Fruit fly (Drosophila melanogaster) whole organism, embryonic: Measurements from ENCODE around the gene Rrp46.

Experiments
- Antp ChIP-seq: fragments of 200-800 bp; sonication (Bioruptor generic); optimal IDR thresholded peaks from 3 replicates; lab custom pipeline; 2016; ENCODE audit warnings: missing biosample characterization, missing genetic modification characterization
- CG10147 ChIP-seq: fragments of 200-800 bp; sonication (Bioruptor generic); optimal IDR thresholded peaks from 2 replicates; lab custom pipeline; 2019; ENCODE audit warnings: missing biosample characterization, mild to moderate bottlenecking, missing genetic modification characterization, moderate library complexity
- CG1024 ChIP-seq: fragments of 200-800 bp; sonication (Bioruptor generic); IDR thresholded peaks from 2 replicates; pipeline ENCODE4 v1.3.6; 2022; ENCODE audit warnings: missing biosample characterization, missing genetic modification characterization
- CG10366 ChIP-seq: fragments of 200-800 bp; sonication (Bioruptor generic); IDR thresholded peaks from 2 replicates; pipeline ENCODE4 v1.3.6; 2022; ENCODE audit warnings: missing biosample characterization, missing genetic modification characterization
- CG10431 ChIP-seq: fragments of 200-800 bp; sonication (Bioruptor generic); optimal IDR thresholded peaks from 3 replicates; lab custom pipeline; 2018; ENCODE audit warnings: missing biosample characterization, mild to moderate bottlenecking, missing genetic modification characterization
- CG10959 ChIP-seq: fragments of 200-800 bp; sonication (Bioruptor generic); IDR thresholded peaks from 2 replicates; pipeline ENCODE4 v1.3.6; 2022; ENCODE audit warnings: missing biosample characterization, missing genetic modification characterization
- CG11456 ChIP-seq: fragments of 200-800 bp; sonication (Bioruptor generic); IDR thresholded peaks from 3 replicates; pipeline ENCODE4 v1.3.6; 2022; ENCODE audit warnings: missing biosample characterization, missing genetic modification characterization
- CG11560 ChIP-seq: fragments of 200-800 bp; sonication (Bioruptor generic); IDR thresholded peaks from 3 replicates; pipeline ENCODE4 v1.3.6; 2022; ENCODE audit warnings: missing biosample characterization, missing genetic modification characterization
- CG12219 ChIP-seq: fragments of 200-800 bp; sonication (Bioruptor generic); optimal IDR thresholded peaks from 3 replicates; lab custom pipeline; 2018; ENCODE audit warnings: missing biosample characterization, mild to moderate bottlenecking, missing genetic modification characterization
- CG14014 ChIP-seq: fragments of 200-800 bp; sonication (Bioruptor generic); IDR thresholded peaks from 2 replicates; pipeline ENCODE4 v1.3.6; 2022; ENCODE audit warnings: missing biosample characterization, missing genetic modification characterization
- CG14710 ChIP-seq: fragments of 200-800 bp; sonication (Bioruptor generic); optimal IDR thresholded peaks from 3 replicates; lab custom pipeline; 2019; ENCODE audit warnings: missing biosample characterization, mild to moderate bottlenecking, missing genetic modification characterization, moderate library complexity
- CG14965 ChIP-seq: fragments of 200-800 bp; sonication (Bioruptor generic); optimal IDR thresholded peaks from 2 replicates; lab custom pipeline; 2016; ENCODE audit warnings: missing biosample characterization, missing genetic modification characterization, borderline replicate concordance
- CG15269 ChIP-seq: fragments of 200-800 bp; sonication (Bioruptor generic); optimal IDR thresholded peaks from 2 replicates; lab custom pipeline; 2018; ENCODE audit warnings: missing biosample characterization, mild to moderate bottlenecking, missing genetic modification characterization, moderate library complexity
- CG1603 ChIP-seq: fragments of 200-800 bp; sonication (Bioruptor generic); optimal IDR thresholded peaks from 2 replicates; lab custom pipeline; 2019; ENCODE audit warnings: missing biosample characterization, mild to moderate bottlenecking, missing genetic modification characterization, moderate library complexity
- CG16815 ChIP-seq: fragments of 200-800 bp; sonication (Bioruptor generic); optimal IDR thresholded peaks from 3 replicates; lab custom pipeline; 2017; ENCODE audit warnings: missing biosample characterization, mild to moderate bottlenecking, missing genetic modification characterization
- CG17802 ChIP-seq: fragments of 200-800 bp; sonication (Bioruptor generic); optimal IDR thresholded peaks from 2 replicates; lab custom pipeline; 2018; ENCODE audit warnings: missing biosample characterization, mild to moderate bottlenecking, missing genetic modification characterization, moderate library complexity
- CG2129 ChIP-seq: fragments of 200-800 bp; sonication (Bioruptor generic); IDR thresholded peaks from 2 replicates; pipeline ENCODE4 v1.3.6; 2022; ENCODE audit warnings: missing biosample characterization, missing genetic modification characterization; ENCODE audit not compliant: partially characterized antibody
- CG30020 ChIP-seq: fragments of 200-800 bp; optimal IDR thresholded peaks from 2 replicates; lab custom pipeline; 2019; ENCODE audit warnings: missing biosample characterization, mild to moderate bottlenecking, missing genetic modification characterization, moderate library complexity
- CG3995 ChIP-seq: fragments of 200-800 bp; sonication (Bioruptor generic); optimal IDR thresholded peaks from 3 replicates; lab custom pipeline; 2016; ENCODE audit warnings: missing biosample characterization, missing genetic modification characterization
- CG4617 ChIP-seq: fragments of 200-800 bp; sonication (Bioruptor generic); optimal IDR thresholded peaks from 3 replicates; lab custom pipeline; 2016; ENCODE audit warnings: missing biosample characterization, missing genetic modification characterization, borderline replicate concordance
- CG4707 ChIP-seq: fragments of 200-800 bp; sonication (Bioruptor generic); optimal IDR thresholded peaks from 2 replicates; lab custom pipeline; 2018; ENCODE audit warnings: missing biosample characterization, mild to moderate bottlenecking, missing genetic modification characterization, moderate library complexity
- CG6254 ChIP-seq: fragments of 200-800 bp; sonication (Bioruptor generic); optimal IDR thresholded peaks from 3 replicates; lab custom pipeline; 2017; ENCODE audit warnings: mild to moderate bottlenecking, missing biosample characterization, missing genetic modification reagents, missing genetic modification characterization
- CG6272 ChIP-seq: fragments of 200-800 bp; sonication (Bioruptor generic); IDR thresholded peaks from 2 replicates; pipeline ENCODE4 v1.3.6; 2022; ENCODE audit warnings: missing biosample characterization, missing genetic modification characterization
- CG7556 ChIP-seq: fragments of 200-800 bp; sonication (Bioruptor generic); optimal IDR thresholded peaks from 2 replicates; lab custom pipeline; 2017; ENCODE audit warnings: missing biosample characterization, mild to moderate bottlenecking, missing genetic modification characterization
- CG8359 ChIP-seq: fragments of 200-800 bp; sonication (Bioruptor generic); optimal IDR thresholded peaks from 2 replicates; lab custom pipeline; 2017; ENCODE audit warnings: missing biosample characterization, mild to moderate bottlenecking, missing genetic modification characterization, borderline replicate concordance
- CG8478 ChIP-seq: fragments of >200 bp; optimal IDR thresholded peaks from 2 replicates; lab custom pipeline; 2018
- CG8765 ChIP-seq: fragments of 200-800 bp; sonication (Bioruptor generic); IDR thresholded peaks from 2 replicates; pipeline ENCODE4 v1.3.6; 2022; ENCODE audit warnings: missing biosample characterization, missing genetic modification characterization
- CG8924 ChIP-seq: fragments of 200-800 bp; optimal IDR thresholded peaks from 3 replicates; lab custom pipeline; 2019; ENCODE audit warnings: missing biosample characterization, mild to moderate bottlenecking, missing genetic modification characterization, moderate library complexity
- CG9437 ChIP-seq: fragments of 200-800 bp; sonication (Bioruptor generic); optimal IDR thresholded peaks from 2 replicates; lab custom pipeline; 2018; ENCODE audit warnings: missing biosample characterization, mild to moderate bottlenecking, missing genetic modification characterization
- Dad ChIP-seq: fragments of 200-800 bp; sonication (Bioruptor generic); optimal IDR thresholded peaks from 3 replicates; lab custom pipeline; 2016; ENCODE audit warnings: missing biosample characterization, missing genetic modification characterization
- Dfd ChIP-seq, 2 experiments: fragments of >200 bp; optimal IDR thresholded peaks; 2 replicates each; lab custom pipeline; 2017; ENCODE audit warnings: missing biosample characterization in 2 of 2, missing genetic modification characterization in 2 of 2
- HmgD ChIP-seq: fragments of 200-800 bp; sonication (Bioruptor generic); optimal IDR thresholded peaks from 3 replicates; lab custom pipeline; 2016; ENCODE audit warnings: missing biosample characterization, missing genetic modification characterization
- HmgZ ChIP-seq: fragments of 200-800 bp; sonication (Bioruptor generic); optimal IDR thresholded peaks from 2 replicates; lab custom pipeline; 2018; ENCODE audit warnings: missing biosample characterization, mild to moderate bottlenecking, missing genetic modification characterization
- Hr3 ChIP-seq: fragments of 200-800 bp; sonication (Bioruptor generic); optimal IDR thresholded peaks from 3 replicates; lab custom pipeline; 2016; ENCODE audit warnings: missing biosample characterization, missing genetic modification characterization
- Kr ChIP-seq: fragments of 200-800 bp; sonication (Bioruptor generic); optimal IDR thresholded peaks from 2 replicates; lab custom pipeline; 2017; ENCODE audit warnings: missing biosample characterization, mild to moderate bottlenecking, missing genetic modification characterization
- Oaz ChIP-seq: fragments of 200-800 bp; sonication (Bioruptor generic); IDR thresholded peaks from 2 replicates; pipeline ENCODE4 v1.3.6; 2022; ENCODE audit warnings: missing biosample characterization, missing genetic modification characterization
- Optix ChIP-seq: fragments of 200-800 bp; sonication (Bioruptor generic); IDR thresholded peaks from 3 replicates; pipeline ENCODE4 v1.3.6; 2022; ENCODE audit warnings: missing biosample characterization, missing genetic modification characterization
- Sin3A ChIP-seq: fragments of >200 bp; optimal IDR thresholded peaks from 2 replicates; lab custom pipeline; 2018
- Trl ChIP-seq, 3 experiments: fragments of >200 bp in 2 of 3; fragments of 200-800 bp in 1 of 3; sonication (Bioruptor generic) in 1 of 3; optimal IDR thresholded peaks; 2 replicates in 1 of 3; 3 replicates in 2 of 3; lab custom pipeline; 2016 to 2017; ENCODE audit warnings: missing biosample characterization in 1 of 3, missing genetic modification characterization in 1 of 3
- YL-1 ChIP-seq: fragments of 200-800 bp; sonication (Bioruptor generic); optimal IDR thresholded peaks from 3 replicates; lab custom pipeline; 2017; ENCODE audit warnings: missing biosample characterization, mild to moderate bottlenecking, missing genetic modification characterization
- az2 ChIP-seq: fragments of 200-800 bp; sonication (Bioruptor generic); optimal IDR thresholded peaks from 3 replicates; lab custom pipeline; 2016; ENCODE audit warnings: missing biosample characterization, missing genetic modification characterization
- bowl ChIP-seq: fragments of 200-800 bp; sonication (Bioruptor generic); IDR thresholded peaks from 2 replicates; pipeline ENCODE4 v1.3.6; 2022; ENCODE audit warnings: missing biosample characterization, missing genetic modification characterization
- crol ChIP-seq: fragments of 200-800 bp; sonication (Bioruptor generic); IDR thresholded peaks from 2 replicates; pipeline ENCODE4 v1.3.6; 2022; ENCODE audit warnings: missing biosample characterization, missing genetic modification characterization
- cwo ChIP-seq: fragments of 200-800 bp; sonication (Bioruptor generic); optimal IDR thresholded peaks from 3 replicates; lab custom pipeline; 2017; ENCODE audit warnings: missing biosample characterization, missing genetic modification characterization, mild to moderate bottlenecking, moderate library complexity, missing genetic modification reagents
- en ChIP-seq: fragments of 200-800 bp; sonication (Bioruptor generic); optimal IDR thresholded peaks from 2 replicates; lab custom pipeline; 2016; ENCODE audit warnings: missing biosample characterization, missing genetic modification characterization
- ham ChIP-seq: fragments of 200-800 bp; sonication (Bioruptor generic); IDR thresholded peaks from 2 replicates; pipeline ENCODE4 v1.3.6; 2022; ENCODE audit warnings: missing biosample characterization, missing genetic modification characterization
- insv ChIP-seq, 2 experiments: fragments of 200-800 bp; sonication (Bioruptor generic); optimal IDR thresholded peaks; 3 replicates each; lab custom pipeline; 2016 to 2018; ENCODE audit warnings: missing biosample characterization in 2 of 2, missing genetic modification characterization in 2 of 2
- p53 ChIP-seq: fragments of 200-800 bp; sonication (Bioruptor generic); optimal IDR thresholded peaks from 2 replicates; lab custom pipeline; 2016; ENCODE audit warnings: missing biosample characterization, missing genetic modification characterization
- phol ChIP-seq: fragments of 200-800 bp; sonication (Bioruptor generic); optimal IDR thresholded peaks from 3 replicates; lab custom pipeline; 2018; ENCODE audit warnings: missing biosample characterization, mild to moderate bottlenecking, missing genetic modification characterization, moderate library complexity
- scrt ChIP-seq: fragments of 200-800 bp; sonication (Bioruptor generic); optimal IDR thresholded peaks from 2 replicates; lab custom pipeline; 2018; ENCODE audit warnings: missing biosample characterization, mild to moderate bottlenecking, missing genetic modification characterization, moderate library complexity
- sisA ChIP-seq: fragments of 200-800 bp; sonication (Bioruptor generic); IDR thresholded peaks from 2 replicates; pipeline ENCODE4 v1.3.6; 2022; ENCODE audit warnings: missing biosample characterization, missing genetic modification characterization
- usp ChIP-seq: fragments of >200 bp; optimal IDR thresholded peaks from 2 replicates; lab custom pipeline; 2017; ENCODE audit warnings: missing biosample characterization, missing genetic modification characterization

Rrp46 gene

DNA sequence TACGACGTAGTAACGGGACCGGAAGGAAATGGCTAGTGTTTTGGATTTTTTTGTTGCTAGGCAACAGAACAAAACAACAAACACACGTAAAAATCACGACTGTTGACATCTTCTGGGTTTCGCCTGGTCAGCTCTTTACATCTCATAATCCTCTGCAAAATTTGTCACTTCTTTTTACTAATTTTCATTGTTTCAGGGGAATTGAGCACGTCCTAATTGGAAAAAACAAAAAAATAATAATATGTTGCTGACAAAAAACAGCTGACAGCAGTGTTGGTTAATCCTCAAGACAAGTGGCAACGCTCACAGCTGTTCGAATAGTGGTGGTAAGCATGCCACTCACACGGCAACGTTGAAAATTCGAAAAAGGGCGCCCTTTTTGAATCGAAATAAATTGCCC lies 35.3 kb upstream of the Rrp46 start, which contains the start of gene Rfx (continued):
- TF ChIP-seq CG15269 (tag; lab: Kevin White, UChicago): no peak
- no peak for TF ChIP-seq CG11456
- no peak for TF ChIP-seq CG6272 (GFP tag; lab: Robert Waterston, UW)
- TF ChIP-seq CG1024 (GFP tag; lab: Robert Waterston, UW): no peak
- no peak for TF ChIP-seq CG4707 (GFP tag; lab: Kevin White, UChicago)
- no peak for TF ChIP-seq p53 (GFP tag; lab: Kevin White, UChicago)
- peak; percentile 8 for TF ChIP-seq Kr (GFP tag; lab: Kevin White, UChicago)
- TF ChIP-seq CG1603 (tag; lab: Kevin White, UChicago): peak; percentile 53
- peak; percentile 35 for TF ChIP-seq phol (tag; lab: Kevin White, UChicago)
- no peak for TF ChIP-seq Optix (GFP tag; lab: Robert Waterston, UW)
- no peak for TF ChIP-seq HmgD (GFP tag; lab: Kevin White, UChicago)
- TF ChIP-seq scrt (GFP tag; lab: Kevin White, UChicago): peak; percentile 63
- no peak for TF ChIP-seq sisA (GFP tag; lab: Robert Waterston, UW)
- TF ChIP-seq CG8359: no peak
- TF ChIP-seq Dfd (GFP tag; optimal IDR thresholded peaks at IDR 0.05; lab: Kevin White, UChicago): no peak
- no peak for TF ChIP-seq Oaz (GFP tag; lab: Robert Waterston, UW)
- TF ChIP-seq ham: no peak
- peak; percentile 67 for TF ChIP-seq CG4617
- TF ChIP-seq Sin3A (lab: Kevin White, UChicago): peak; percentile 62
- no peak for TF ChIP-seq CG2129 (GFP tag; lab: Robert Waterston, UW)
- TF ChIP-seq CG16815 (GFP tag; lab: Kevin White, UChicago): no peak
- peak; percentile 43 for TF ChIP-seq CG7556 (GFP tag; lab: Kevin White, UChicago)
- TF ChIP-seq CG12219: no peak
- TF ChIP-seq YL-1: peak; percentile 62
- no peak for TF ChIP-seq CG9437 (GFP tag; lab: Kevin White, UChicago)
- no peak for TF ChIP-seq CG10147 (GFP tag; lab: Kevin White, UChicago)
- TF ChIP-seq Antp (GFP tag; lab: Kevin White, UChicago): no peak
- no peak for TF ChIP-seq crol
- no peak for TF ChIP-seq en (GFP tag; lab: Kevin White, UChicago)
- TF ChIP-seq CG17802 (tag; lab: Kevin White, UChicago): no peak
- no peak for TF ChIP-seq cwo (GFP tag; lab: Kevin White, UChicago)
- peak; percentile 83 for TF ChIP-seq CG8924
- TF ChIP-seq CG3995 (GFP tag; lab: Kevin White, UChicago): peak; percentile 19
- TF ChIP-seq CG10366 (GFP tag; lab: Robert Waterston, UW): no peak
- TF ChIP-seq usp (GFP tag; lab: Kevin White, UChicago): no peak
- peak; percentile 7 for TF ChIP-seq CG6254 (GFP tag; lab: Kevin White, UChicago)
- no peak for TF ChIP-seq CG11560 (tag; lab: Robert Waterston, UW)
- no peak for TF ChIP-seq CG14965 (GFP tag; lab: Kevin White, UChicago)
- TF ChIP-seq HmgZ: peak; percentile 65
- TF ChIP-seq az2 (GFP tag; lab: Kevin White, UChicago): no peak
- no peak for TF ChIP-seq CG14014 (GFP tag; lab: Robert Waterston, UW)
- no peak for TF ChIP-seq bowl (GFP tag; lab: Robert Waterston, UW)
- TF ChIP-seq CG10959 (GFP tag; lab: Robert Waterston, UW): no peak
- no peak for TF ChIP-seq CG8478 (lab: Kevin White, UChicago)
- peak; percentile 95 to 98 for TF ChIP-seq insv (GFP tag; optimal IDR thresholded peaks at IDR 0.05; lab: Kevin White, UChicago)
- TF ChIP-seq Hr3 (GFP tag; lab: Kevin White, UChicago): peak; percentile 0
- TF ChIP-seq CG10431 (GFP tag; lab: Kevin White, UChicago): no peak
- peak; percentile 55 for TF ChIP-seq CG14710 (tag; lab: Kevin White, UChicago)
- no peak for TF ChIP-seq CG30020
- TF ChIP-seq CG8765 (GFP tag; lab: Robert Waterston, UW): no peak
- TF ChIP-seq Dad (GFP tag; lab: Kevin White, UChicago): peak; percentile 4
- TF ChIP-seq Trl (optimal IDR thresholded peaks at IDR 0.05; lab: Kevin White, UChicago): no peak
- no peak for TF ChIP-seq Trl (GFP tag; optimal IDR thresholded peaks at IDR 0.05; lab: Kevin White, UChicago)
